Worm (Caenorhabditis elegans) whole organism, late embryonic: ENCODE data around the gene ddl-3.

ENCODE experiments used
- K09A11.1 ChIP-seq: sonication (generic microtip); optimal IDR thresholded peaks from 2 replicates; lab custom pipeline; 2017; ENCODE audit warnings: antibody characterized with exemption, mild to moderate bottlenecking, missing genetic modification characterization, missing compliant biosample characterization; ENCODE audit not compliant: insufficient read depth
- ama-1 ChIP-seq: fragments of 150-350 bp; optimal IDR thresholded peaks from 2 replicates; lab custom pipeline; 2014
- ceh-14 ChIP-seq: sonication (generic microtip); optimal IDR thresholded peaks from 2 replicates; lab custom pipeline; 2016; ENCODE audit warnings: missing genotype, missing genetic modification characterization, missing compliant biosample characterization
- ceh-18 ChIP-seq: sonication (generic microtip); optimal IDR thresholded peaks from 2 replicates; lab custom pipeline; 2016; ENCODE audit warnings: missing genetic modification characterization, missing compliant biosample characterization
- dve-1 ChIP-seq: sonication (generic microtip); optimal IDR thresholded peaks from 2 replicates; lab custom pipeline; 2017; ENCODE audit warnings: antibody characterized with exemption, mild to moderate bottlenecking, missing genetic modification characterization, missing compliant biosample characterization
- elt-2 ChIP-seq: sonication (generic microtip); optimal IDR thresholded peaks from 2 replicates; lab custom pipeline; 2016; ENCODE audit warnings: missing genetic modification reagents, missing genetic modification characterization, missing compliant biosample characterization
- lim-6 ChIP-seq: sonication (generic microtip); optimal IDR thresholded peaks from 2 replicates; lab custom pipeline; 2016; ENCODE audit warnings: missing genetic modification characterization, missing compliant biosample characterization
- nhr-11 ChIP-seq: fragments of 150-350 bp; optimal IDR thresholded peaks from 2 replicates; lab custom pipeline; 2014; ENCODE audit warnings: missing biosample characterization, missing genetic modification characterization
- pag-3 ChIP-seq: sonication (generic microtip); optimal IDR thresholded peaks from 2 replicates; lab custom pipeline; 2016; ENCODE audit warnings: missing compliant biosample characterization, missing genetic modification characterization, borderline replicate concordance
- pax-1 ChIP-seq: fragments of 150-350 bp; optimal IDR thresholded peaks from 2 replicates; lab custom pipeline; 2014; ENCODE audit warnings: missing biosample characterization, missing genetic modification characterization
- pha-2 ChIP-seq: sonication (generic microtip); optimal IDR thresholded peaks from 2 replicates; lab custom pipeline; 2017; ENCODE audit warnings: mild to moderate bottlenecking, missing genetic modification characterization, missing compliant biosample characterization
- rnt-1 ChIP-seq: sonication (generic microtip); optimal IDR thresholded peaks from 2 replicates; lab custom pipeline; 2016; ENCODE audit warnings: missing genetic modification characterization, missing compliant biosample characterization
- sox-4 ChIP-seq: sonication (generic microtip); optimal IDR thresholded peaks from 2 replicates; lab custom pipeline; 2017; ENCODE audit warnings: mild to moderate bottlenecking, missing genetic modification characterization, inconsistent platforms, missing compliant biosample characterization
- syd-9 ChIP-seq: sonication (generic microtip); optimal IDR thresholded peaks from 2 replicates; lab custom pipeline; 2016; ENCODE audit warnings: mild to moderate bottlenecking, missing genetic modification characterization, moderate library complexity, missing compliant biosample characterization

ce11 chrII:14299254-14299759 lies 44.9 kb downstream of the ddl-3 start:
- no peak for TF ChIP-seq ceh-18
- TF ChIP-seq elt-2 (tag; lab: Kevin White, UChicago): no peak
- no peak for TF ChIP-seq dve-1
- no peak for TF ChIP-seq syd-9 (tag; lab: Kevin White, UChicago)
- no peak for TF ChIP-seq lim-6 (tag; lab: Kevin White, UChicago)
- no peak for TF ChIP-seq ama-1 (lab: Kevin White, UChicago)
- no peak for TF ChIP-seq K09A11.1 (tag; lab: Kevin White, UChicago)
- no peak for TF ChIP-seq ceh-14 (tag; lab: Kevin White, UChicago)
- TF ChIP-seq sox-4: no peak
- no peak for TF ChIP-seq pax-1 (tag; lab: Kevin White, UChicago)
- TF ChIP-seq pag-3 (tag; lab: Kevin White, UChicago): no peak
- TF ChIP-seq rnt-1: no peak
- TF ChIP-seq nhr-11: no peak
- TF ChIP-seq pha-2 (tag; lab: Kevin White, UChicago): no peak
